Worm (Caenorhabditis elegans) whole organism, young adult: ENCODE measurements around the gene msp-10.

Experiments used
- B0019.2 ChIP-seq: fragments of 200-800 bp; sonication (Bioruptor generic); conservative IDR thresholded peaks from 2 replicates; pipeline ENCODE4 v1.3.6; 2022; ENCODE audit warnings: missing genetic modification reagents, missing genetic modification characterization, missing compliant biosample characterization
- F22D6.2 ChIP-seq: sonication (generic microtip); optimal IDR thresholded peaks from 2 replicates; lab custom pipeline; 2016; ENCODE audit warnings: mild to moderate bottlenecking, missing genetic modification characterization, missing compliant biosample characterization
- F57C9.4 ChIP-seq: sonication (generic microtip); optimal IDR thresholded peaks from 2 replicates; lab custom pipeline; 2017; ENCODE audit warnings: mild to moderate bottlenecking, missing genetic modification characterization, missing compliant biosample characterization
- Y95B8A.8 ChIP-seq: fragments of 200-800 bp; sonication (Bioruptor generic); IDR thresholded peaks from 2 replicates; pipeline ENCODE4 v1.3.6; 2022; ENCODE audit warnings: missing genetic modification reagents, missing genetic modification characterization, missing compliant biosample characterization
- ZK185.1 ChIP-seq: sonication (generic microtip); optimal IDR thresholded peaks from 2 replicates; lab custom pipeline; 2016; ENCODE audit warnings: mild to moderate bottlenecking, missing genetic modification characterization, missing compliant biosample characterization; ENCODE audit not compliant: poor library complexity, severe bottlenecking
- aptf-2 ChIP-seq: fragments of 200-800 bp; sonication (Bioruptor generic); conservative IDR thresholded peaks from 2 replicates; pipeline ENCODE4 v1.3.6; 2022; ENCODE audit warnings: missing genetic modification reagents, missing genetic modification characterization, missing compliant biosample characterization
- attf-3 ChIP-seq: fragments of 200-800 bp; sonication (Bioruptor generic); conservative IDR thresholded peaks from 2 replicates; pipeline ENCODE4 v1.3.6; 2022; ENCODE audit warnings: missing genetic modification reagents, missing genetic modification characterization, missing compliant biosample characterization
- attf-5 ChIP-seq: fragments of 200-800 bp; sonication (Bioruptor generic); optimal IDR thresholded peaks from 2 replicates; lab custom pipeline; 2018; ENCODE audit warnings: mild to moderate bottlenecking, missing genetic modification characterization, missing compliant biosample characterization
- cebp-1 ChIP-seq, 2 experiments: fragments of 200-800 bp in 1 of 2; sonication (Bioruptor generic) in 1 of 2; sonication (generic microtip) in 1 of 2; IDR thresholded peaks in 1 of 2; optimal IDR thresholded peaks in 1 of 2; 2 replicates each; pipeline versions ENCODE4 v1.3.6 to Lab custom; 2017 to 2022; ENCODE audit warnings: missing compliant biosample characterization in 2 of 2, missing genetic modification characterization in 2 of 2, mild to moderate bottlenecking in 1 of 2, missing genetic modification reagents in 1 of 2, moderate library complexity in 1 of 2
- cebp-2 ChIP-seq: fragments of 200-800 bp; sonication (Bioruptor generic); IDR thresholded peaks from 2 replicates; pipeline ENCODE4 v1.3.6; 2022; ENCODE audit warnings: missing genetic modification characterization, missing compliant biosample characterization
- ceh-79 ChIP-seq: sonication (generic microtip); optimal IDR thresholded peaks from 2 replicates; lab custom pipeline; 2017; ENCODE audit warnings: mild to moderate bottlenecking, missing genetic modification characterization, missing compliant biosample characterization
- dox-1 ChIP-seq: fragments of 200-800 bp; sonication (Bioruptor generic); IDR thresholded peaks from 2 replicates; pipeline ENCODE4 v1.3.6; 2022; ENCODE audit warnings: missing genetic modification reagents, missing genetic modification characterization, missing compliant biosample characterization
- egl-18 ChIP-seq: fragments of 200-800 bp; sonication (Bioruptor generic); IDR thresholded peaks from 2 replicates; pipeline ENCODE4 v1.3.6; 2022; ENCODE audit warnings: missing genetic modification reagents, missing genetic modification characterization, missing compliant biosample characterization
- egrh-3 ChIP-seq: fragments of 200-800 bp; sonication (Bioruptor generic); IDR thresholded peaks from 2 replicates; pipeline ENCODE4 v1.3.6; 2022; ENCODE audit warnings: missing genetic modification reagents, missing genetic modification characterization, missing compliant biosample characterization
- hlh-12 ChIP-seq: sonication (generic microtip); optimal IDR thresholded peaks from 2 replicates; lab custom pipeline; 2016; ENCODE audit warnings: missing genetic modification characterization, missing compliant biosample characterization
- hrde-1 ChIP-seq: sonication (generic microtip); optimal IDR thresholded peaks from 2 replicates; lab custom pipeline; 2016; ENCODE audit warnings: missing genetic modification characterization, mild to moderate bottlenecking, missing compliant biosample characterization, moderate library complexity, missing genotype, missing genetic modification reagents, borderline replicate concordance
- let-607 ChIP-seq, 2 experiments: fragments of 200-800 bp in 1 of 2; sonication (Bioruptor generic) in 1 of 2; sonication (generic microtip) in 1 of 2; optimal IDR thresholded peaks; 2 replicates each; lab custom pipeline; 2016 to 2018; ENCODE audit warnings: mild to moderate bottlenecking in 2 of 2, missing compliant biosample characterization in 2 of 2, missing genetic modification characterization in 2 of 2, moderate library complexity in 2 of 2, missing genotype in 1 of 2
- lsl-1 ChIP-seq: fragments of 200-800 bp; sonication (Bioruptor generic); optimal IDR thresholded peaks from 2 replicates; lab custom pipeline; 2018; ENCODE audit warnings: mild to moderate bottlenecking, missing genetic modification characterization, moderate library complexity, missing compliant biosample characterization
- lsy-27 ChIP-seq: sonication (generic microtip); optimal IDR thresholded peaks from 2 replicates; lab custom pipeline; 2017; ENCODE audit warnings: missing genetic modification characterization, mild to moderate bottlenecking, missing compliant biosample characterization, antibody characterized with exemption, missing genotype, borderline replicate concordance; ENCODE audit not compliant: insufficient read depth
- madf-10 ChIP-seq: sonication (generic microtip); optimal IDR thresholded peaks from 2 replicates; lab custom pipeline; 2016; ENCODE audit warnings: mild to moderate bottlenecking, missing genetic modification characterization, missing compliant biosample characterization
- madf-3 ChIP-seq: fragments of 200-800 bp; sonication (Bioruptor generic); IDR thresholded peaks from 2 replicates; pipeline ENCODE4 v1.3.6; 2022; ENCODE audit warnings: missing genetic modification reagents, missing genetic modification characterization, missing compliant biosample characterization
- madf-8 ChIP-seq: fragments of 200-800 bp; sonication (Bioruptor generic); conservative IDR thresholded peaks from 2 replicates; pipeline ENCODE4 v1.3.6; 2022; ENCODE audit warnings: missing genetic modification reagents, missing genetic modification characterization, missing compliant biosample characterization
- mxl-1 ChIP-seq: sonication (generic microtip); optimal IDR thresholded peaks from 2 replicates; lab custom pipeline; 2016; ENCODE audit warnings: missing genetic modification characterization, missing compliant biosample characterization
- nfya-2 ChIP-seq: fragments of 200-800 bp; sonication (Bioruptor generic); IDR thresholded peaks from 2 replicates; pipeline ENCODE4 v1.3.6; 2022; ENCODE audit warnings: missing genetic modification reagents, missing genetic modification characterization, missing compliant biosample characterization
- nhr-120 ChIP-seq: fragments of 200-800 bp; sonication (Bioruptor generic); IDR thresholded peaks from 2 replicates; pipeline ENCODE4 v1.3.6; 2022; ENCODE audit warnings: missing genetic modification characterization, missing compliant biosample characterization
- pbrm-1 ChIP-seq: fragments of 200-800 bp; sonication (Bioruptor generic); IDR thresholded peaks from 2 replicates; pipeline ENCODE4 v1.3.6; 2022; ENCODE audit warnings: missing genetic modification reagents, missing genetic modification characterization, missing compliant biosample characterization
- repo-1 ChIP-seq: sonication (generic microtip); optimal IDR thresholded peaks from 2 replicates; lab custom pipeline; 2017; ENCODE audit warnings: mild to moderate bottlenecking, missing genetic modification characterization, missing compliant biosample characterization
- sea-2 ChIP-seq: fragments of 200-800 bp; sonication (Bioruptor generic); IDR thresholded peaks from 2 replicates; pipeline ENCODE4 v1.3.6; 2022; ENCODE audit warnings: missing genetic modification characterization, missing compliant biosample characterization
- snpc-3.4 ChIP-seq: sonication (generic microtip); optimal IDR thresholded peaks from 2 replicates; lab custom pipeline; 2017; ENCODE audit warnings: missing genetic modification characterization, mild to moderate bottlenecking, missing compliant biosample characterization, antibody characterized with exemption, moderate library complexity, missing genotype, missing genetic modification reagents
- unc-130 ChIP-seq: sonication (generic microtip); optimal IDR thresholded peaks from 2 replicates; lab custom pipeline; 2016; ENCODE audit warnings: missing genetic modification reagents, missing genetic modification characterization, missing compliant biosample characterization
- unc-62 ChIP-seq: fragments of 150-350 bp; optimal IDR thresholded peaks from 2 replicates; lab custom pipeline; 2014; ENCODE audit warnings: missing biosample characterization, missing genetic modification reagents, missing genetic modification characterization
- xnd-1 ChIP-seq: sonication (generic microtip); optimal IDR thresholded peaks from 2 replicates; lab custom pipeline; 2016; ENCODE audit warnings: missing genotype, missing genetic modification reagents, missing genetic modification characterization, missing compliant biosample characterization
- zim-3 ChIP-seq: sonication (generic microtip); optimal IDR thresholded peaks from 2 replicates; lab custom pipeline; 2017; ENCODE audit warnings: mild to moderate bottlenecking, missing genetic modification characterization, moderate library complexity, missing compliant biosample characterization
- ztf-18 ChIP-seq: sonication (generic microtip); optimal IDR thresholded peaks from 2 replicates; lab custom pipeline; 2016; ENCODE audit warnings: missing genotype, mild to moderate bottlenecking, missing genetic modification characterization, missing compliant biosample characterization
- ztf-22 ChIP-seq: fragments of 200-800 bp; sonication (Bioruptor generic); optimal IDR thresholded peaks from 2 replicates; lab custom pipeline; 2018; ENCODE audit warnings: mild to moderate bottlenecking, missing genetic modification characterization, moderate library complexity, missing compliant biosample characterization
- ztf-26 ChIP-seq: sonication (generic microtip); optimal IDR thresholded peaks from 2 replicates; lab custom pipeline; 2017; ENCODE audit warnings: missing genetic modification characterization, missing compliant biosample characterization
- ztf-6 ChIP-seq: fragments of 200-800 bp; sonication (Bioruptor generic); IDR thresholded peaks from 2 replicates; pipeline ENCODE4 v1.3.6; 2022; ENCODE audit warnings: missing genetic modification reagents, missing genetic modification characterization, missing compliant biosample characterization

msp-10 gene

ce11 chrIV:9833337-9833736 lies 4.1 kb upstream of the msp-10 start:
- TF ChIP-seq aptf-2 (GFP tag; lab: Robert Waterston, UW) (no peak), madf-3 (GFP tag; lab: Robert Waterston, UW) (no peak), sea-2 (GFP tag; lab: Robert Waterston, UW) (no peak), lsy-27 (tag; lab: Kevin White, UChicago) (no peak), ceh-79 (tag; lab: Kevin White, UChicago) (no peak), egrh-3 (GFP tag; lab: Robert Waterston, UW) (no peak), hrde-1 (tag; lab: Kevin White, UChicago) (no peak), B0019.2 (GFP tag; lab: Robert Waterston, UW) (no peak)

- TF ChIP-seq lsl-1 (GFP tag; lab: Kevin White, UChicago) (no peak), zim-3 (tag; lab: Kevin White, UChicago) (no peak), F22D6.2 (tag; lab: Kevin White, UChicago) (no peak)
Observed at ce11 chrIV:9836317-9836716, 1.1 kb upstream of the msp-10 start, which contains the start of gene msp-81. Gene msp-81 (minus strand): TSS chrIV:9836417.

- TF ChIP-seq xnd-1 (tag; lab: Kevin White, UChicago) (no peak), repo-1 (tag; lab: Kevin White, UChicago) (no peak), nhr-120 (no peak), let-607 (tag; optimal IDR thresholded peaks at IDR 0.05; lab: Kevin White, UChicago) (no peak), ztf-6 (GFP tag; lab: Robert Waterston, UW) (no peak), F57C9.4 (tag; lab: Kevin White, UChicago) (no peak), ztf-22 (no peak), ZK185.1 (no peak), mxl-1 (tag; lab: Kevin White, UChicago) (no peak), egrh-3 (GFP tag; lab: Robert Waterston, UW) (no peak), madf-10 (tag; lab: Kevin White, UChicago) (no peak), attf-5 (no peak), nfya-2 (no peak), cebp-1 (GFP tag; IDR thresholded peaks at IDR 0.05; lab: Robert Waterston, UW) (no peak), cebp-1 (tag; optimal IDR thresholded peaks at IDR 0.05; lab: Kevin White, UChicago) (no peak), madf-8 (GFP tag; lab: Robert Waterston, UW) (no peak), dox-1 (no peak), cebp-2 (GFP tag; lab: Robert Waterston, UW) (no peak), sea-2 (GFP tag; lab: Robert Waterston, UW) (no peak)
Observed at ce11 chrIV:9840984-9841590, 3.6 kb downstream of the msp-10 start, which contains the start of the genes kin-24 and msp-56. Gene kin-24 (minus strand): TSS chrIV:9841084. Gene msp-56 (plus strand): TSS chrIV:9841540.

- TF ChIP-seq snpc-3.4 (tag; lab: Kevin White, UChicago): no peak
- no peak for TF ChIP-seq ztf-18
- TF ChIP-seq ztf-26 (tag; lab: Kevin White, UChicago): no peak
- TF ChIP-seq unc-130 (GFP tag; lab: Kevin White, UChicago): no peak
- no peak for TF ChIP-seq hlh-12 (tag; lab: Kevin White, UChicago)
- TF ChIP-seq cebp-2 (GFP tag; lab: Robert Waterston, UW): no peak
- no peak for TF ChIP-seq pbrm-1 (GFP tag; lab: Robert Waterston, UW)
- TF ChIP-seq attf-3 (GFP tag; lab: Robert Waterston, UW): no peak
- TF ChIP-seq egl-18: no peak
- TF ChIP-seq unc-62 (GFP tag; lab: Kevin White, UChicago): no peak
- no peak for TF ChIP-seq hrde-1 (tag; lab: Kevin White, UChicago)
- TF ChIP-seq nfya-2: no peak
- no peak for TF ChIP-seq Y95B8A.8
- TF ChIP-seq zim-3 (tag; lab: Kevin White, UChicago): no peak
Observed at ce11 chrIV:9842071-9842470, 4.6 kb downstream of the msp-10 start, which contains the start of gene K07F5.17. Gene K07F5.17 (plus strand): TSS chrIV:9842371.
